Fruit fly (Drosophila melanogaster) whole organism, embryonic: ENCODE measurements around the gene CG10038.
A peak's percentile ranks its signal among the peaks of the same experiment; 100 is the strongest.

Source experiments
- Antp ChIP-seq: fragments of 200-800 bp; sonication (Bioruptor generic); optimal IDR thresholded peaks from 3 replicates; lab custom pipeline; 2016; ENCODE audit warnings: missing biosample characterization, missing genetic modification characterization
- B-H1 ChIP-seq: fragments of 200-800 bp; sonication (Bioruptor generic); IDR thresholded peaks from 3 replicates; pipeline ENCODE4 v1.3.6; 2022; ENCODE audit warnings: missing biosample characterization, missing genetic modification characterization
- Bdp1 ChIP-seq: fragments of 200-800 bp; sonication (Bioruptor generic); optimal IDR thresholded peaks from 3 replicates; lab custom pipeline; 2016; ENCODE audit warnings: missing biosample characterization, missing genetic modification characterization
- CG11504 ChIP-seq: fragments of 200-800 bp; sonication (Bioruptor generic); optimal IDR thresholded peaks from 3 replicates; lab custom pipeline; 2019; ENCODE audit warnings: missing biosample characterization, mild to moderate bottlenecking, missing genetic modification characterization, moderate library complexity
- CG14441 ChIP-seq: fragments of 200-800 bp; sonication (Bioruptor generic); IDR thresholded peaks from 2 replicates; pipeline ENCODE4 v1.3.6; 2022; ENCODE audit warnings: missing biosample characterization, missing genetic modification characterization
- CG14710 ChIP-seq: fragments of 200-800 bp; sonication (Bioruptor generic); optimal IDR thresholded peaks from 3 replicates; lab custom pipeline; 2019; ENCODE audit warnings: missing biosample characterization, mild to moderate bottlenecking, missing genetic modification characterization, moderate library complexity
- CG1647 ChIP-seq: fragments of 200-800 bp; sonication (Bioruptor generic); optimal IDR thresholded peaks from 3 replicates; lab custom pipeline; 2016; ENCODE audit warnings: missing biosample characterization, missing genetic modification characterization
- CG17361 ChIP-seq: fragments of 200-800 bp; sonication (Bioruptor generic); IDR thresholded peaks from 3 replicates; pipeline ENCODE4 v1.3.6; 2022; ENCODE audit warnings: missing biosample characterization, missing genetic modification characterization
- CG17612 ChIP-seq: fragments of 200-800 bp; sonication (Bioruptor generic); IDR thresholded peaks from 2 replicates; pipeline ENCODE4 v1.3.6; 2022; ENCODE audit warnings: missing biosample characterization, missing genetic modification characterization
- CG17829 ChIP-seq: fragments of 200-800 bp; optimal IDR thresholded peaks from 2 replicates; lab custom pipeline; 2019; ENCODE audit warnings: missing biosample characterization, mild to moderate bottlenecking, missing genetic modification characterization, moderate library complexity
- CG18262 ChIP-seq: fragments of 200-800 bp; optimal IDR thresholded peaks from 3 replicates; lab custom pipeline; 2019; ENCODE audit warnings: missing biosample characterization, mild to moderate bottlenecking, missing genetic modification characterization, moderate library complexity
- CG2129 ChIP-seq: fragments of 200-800 bp; sonication (Bioruptor generic); IDR thresholded peaks from 2 replicates; pipeline ENCODE4 v1.3.6; 2022; ENCODE audit warnings: missing biosample characterization, missing genetic modification characterization; ENCODE audit not compliant: partially characterized antibody
- CG2712 ChIP-seq: fragments of 200-800 bp; optimal IDR thresholded peaks from 3 replicates; lab custom pipeline; 2019; ENCODE audit warnings: missing biosample characterization, mild to moderate bottlenecking, missing genetic modification characterization, moderate library complexity
- CG2875 ChIP-seq: fragments of 200-800 bp; sonication (Bioruptor generic); optimal IDR thresholded peaks from 2 replicates; lab custom pipeline; 2017; ENCODE audit warnings: missing biosample characterization, mild to moderate bottlenecking, missing genetic modification characterization, missing genetic modification reagents
- CG30403 ChIP-seq: fragments of 200-800 bp; sonication (Bioruptor generic); optimal IDR thresholded peaks from 3 replicates; lab custom pipeline; 2016; ENCODE audit warnings: missing biosample characterization, missing genetic modification characterization
- CG33213 ChIP-seq: fragments of 200-800 bp; sonication (Bioruptor generic); optimal IDR thresholded peaks from 3 replicates; lab custom pipeline; 2016; ENCODE audit warnings: missing biosample characterization, missing genetic modification characterization
- CG33557 ChIP-seq: fragments of 200-800 bp; sonication (Bioruptor generic); optimal IDR thresholded peaks from 2 replicates; lab custom pipeline; 2019; ENCODE audit warnings: missing biosample characterization, mild to moderate bottlenecking, missing genetic modification characterization, moderate library complexity
- CG4424 ChIP-seq: fragments of 200-800 bp; sonication (Bioruptor generic); optimal IDR thresholded peaks from 3 replicates; lab custom pipeline; 2016; ENCODE audit warnings: missing biosample characterization, missing genetic modification characterization
- CG6689 ChIP-seq: fragments of 200-800 bp; sonication (Bioruptor generic); IDR thresholded peaks from 2 replicates; pipeline ENCODE4 v1.3.6; 2022; ENCODE audit warnings: missing biosample characterization, missing genetic modification characterization
- CG7556 ChIP-seq: fragments of 200-800 bp; sonication (Bioruptor generic); optimal IDR thresholded peaks from 2 replicates; lab custom pipeline; 2017; ENCODE audit warnings: missing biosample characterization, mild to moderate bottlenecking, missing genetic modification characterization
- CG7839 ChIP-seq: fragments of 200-800 bp; sonication (Bioruptor generic); optimal IDR thresholded peaks from 3 replicates; lab custom pipeline; 2018; ENCODE audit warnings: missing biosample characterization, mild to moderate bottlenecking, missing genetic modification characterization, moderate library complexity
- CG7963 ChIP-seq: fragments of 200-800 bp; sonication (Bioruptor generic); IDR thresholded peaks from 3 replicates; pipeline ENCODE4 v1.3.6; 2022; ENCODE audit warnings: missing biosample characterization, missing genetic modification characterization; ENCODE audit not compliant: partially characterized antibody
- CG8290 ChIP-seq, 3 experiments: fragments of 200-800 bp; sonication (Bioruptor generic); optimal IDR thresholded peaks; 2 replicates each; lab custom pipeline; 2016 to 2019; ENCODE audit warnings: missing biosample characterization in 3 of 3, missing genetic modification characterization in 3 of 3, mild to moderate bottlenecking in 2 of 3, moderate library complexity in 1 of 3
- D ChIP-seq, 2 experiments: fragments of 200-800 bp in 1 of 2; fragments of >200 bp in 1 of 2; sonication (Bioruptor generic) in 1 of 2; optimal IDR thresholded peaks; 2 replicates in 1 of 2; 3 replicates in 1 of 2; lab custom pipeline; 2017; ENCODE audit warnings: mild to moderate bottlenecking in 1 of 2, missing biosample characterization in 1 of 2, missing genetic modification characterization in 1 of 2, missing genetic modification reagents in 1 of 2
- D19A ChIP-seq: fragments of 200-800 bp; optimal IDR thresholded peaks from 3 replicates; lab custom pipeline; 2019; ENCODE audit warnings: missing biosample characterization, mild to moderate bottlenecking, missing genetic modification characterization, moderate library complexity
- Hr3 ChIP-seq: fragments of 200-800 bp; sonication (Bioruptor generic); optimal IDR thresholded peaks from 3 replicates; lab custom pipeline; 2016; ENCODE audit warnings: missing biosample characterization, missing genetic modification characterization
- Hr51 ChIP-seq, 2 experiments: fragments of 200-800 bp; sonication (Bioruptor generic); optimal IDR thresholded peaks; 2 replicates in 1 of 2; 3 replicates in 1 of 2; lab custom pipeline; 2016 to 2018; ENCODE audit warnings: missing biosample characterization in 2 of 2, missing genetic modification characterization in 2 of 2, mild to moderate bottlenecking in 1 of 2, moderate library complexity in 1 of 2
- Jarid2 ChIP-seq: fragments of 200-800 bp; sonication (Bioruptor generic); optimal IDR thresholded peaks from 3 replicates; lab custom pipeline; 2017; ENCODE audit warnings: mild to moderate bottlenecking, missing biosample characterization, missing genetic modification reagents, missing genetic modification characterization
- Myb ChIP-seq: fragments of 200-800 bp; sonication (Bioruptor generic); optimal IDR thresholded peaks from 2 replicates; lab custom pipeline; 2016; ENCODE audit warnings: missing biosample characterization, missing genetic modification characterization
- Oaz ChIP-seq: fragments of 200-800 bp; sonication (Bioruptor generic); IDR thresholded peaks from 2 replicates; pipeline ENCODE4 v1.3.6; 2022; ENCODE audit warnings: missing biosample characterization, missing genetic modification characterization
- Sox102F ChIP-seq: fragments of 200-800 bp; sonication (Bioruptor generic); optimal IDR thresholded peaks from 2 replicates; lab custom pipeline; 2018; ENCODE audit warnings: missing biosample characterization, mild to moderate bottlenecking, missing genetic modification characterization, moderate library complexity
- az2 ChIP-seq: fragments of 200-800 bp; sonication (Bioruptor generic); optimal IDR thresholded peaks from 3 replicates; lab custom pipeline; 2016; ENCODE audit warnings: missing biosample characterization, missing genetic modification characterization
- bowl ChIP-seq: fragments of 200-800 bp; sonication (Bioruptor generic); IDR thresholded peaks from 2 replicates; pipeline ENCODE4 v1.3.6; 2022; ENCODE audit warnings: missing biosample characterization, missing genetic modification characterization
- bsh ChIP-seq, 2 experiments: fragments of 200-800 bp; sonication (Bioruptor generic); optimal IDR thresholded peaks; 2 replicates each; lab custom pipeline; 2017 to 2018; ENCODE audit warnings: mild to moderate bottlenecking in 2 of 2, missing biosample characterization in 2 of 2, missing genetic modification characterization in 2 of 2, moderate library complexity in 1 of 2
- crol ChIP-seq: fragments of 200-800 bp; sonication (Bioruptor generic); IDR thresholded peaks from 2 replicates; pipeline ENCODE4 v1.3.6; 2022; ENCODE audit warnings: missing biosample characterization, missing genetic modification characterization
- dmrt11E ChIP-seq: fragments of 200-800 bp; sonication (Bioruptor generic); optimal IDR thresholded peaks from 3 replicates; lab custom pipeline; 2018; ENCODE audit warnings: missing biosample characterization, mild to moderate bottlenecking, missing genetic modification characterization, moderate library complexity
- gem ChIP-seq: fragments of 200-800 bp; sonication (Bioruptor generic); optimal IDR thresholded peaks from 2 replicates; lab custom pipeline; 2019; ENCODE audit warnings: missing biosample characterization, mild to moderate bottlenecking, missing genetic modification characterization, moderate library complexity
- grau ChIP-seq: fragments of 200-800 bp; optimal IDR thresholded peaks from 3 replicates; lab custom pipeline; 2019; ENCODE audit warnings: missing biosample characterization, mild to moderate bottlenecking, missing genetic modification characterization, moderate library complexity
- gro ChIP-seq: fragments of 200-800 bp; sonication (Bioruptor generic); optimal IDR thresholded peaks from 2 replicates; lab custom pipeline; 2016; ENCODE audit warnings: missing biosample characterization, missing genetic modification characterization
- prd ChIP-seq, 3 experiments: fragments of >200 bp in 2 of 3; fragments of 200-800 bp in 1 of 3; sonication (Bioruptor generic) in 1 of 3; optimal IDR thresholded peaks in 2 of 3; IDR thresholded peaks in 1 of 3; 2 replicates in 2 of 3; 3 replicates in 1 of 3; pipeline versions ENCODE4 v1.3.6 to Lab custom; 2017 to 2022; ENCODE audit warnings: missing biosample characterization in 1 of 3, missing genetic modification characterization in 1 of 3
- sens ChIP-seq: fragments of 200-800 bp; sonication (Bioruptor generic); peaks from one replicate; lab custom pipeline; 2016; ENCODE audit warnings: missing biosample characterization, missing genetic modification characterization
- sqz ChIP-seq: fragments of 200-800 bp; sonication (Bioruptor generic); optimal IDR thresholded peaks from 3 replicates; lab custom pipeline; 2018; ENCODE audit warnings: missing biosample characterization, mild to moderate bottlenecking, missing genetic modification characterization

CG10038 gene

dm6 chr3R:12345989-12346388 lies 4.5 kb downstream of the CG10038 start (continued):
- no peak for TF ChIP-seq D (optimal IDR thresholded peaks at IDR 0.05; lab: Kevin White, UChicago)
- TF ChIP-seq D (GFP tag; optimal IDR thresholded peaks at IDR 0.05; lab: Kevin White, UChicago) = peak; percentile 26
- TF ChIP-seq CG11504 (tag; lab: Kevin White, UChicago) = peak; percentile 58
- 0 out of 3 replicates have a peak, but pooled peaks have one; percentile 36 for TF ChIP-seq CG17361 (GFP tag; lab: Robert Waterston, UW)
- TF ChIP-seq CG17829 (tag; lab: Kevin White, UChicago) = peak; percentile 33
- no peak for TF ChIP-seq B-H1 (GFP tag; lab: Robert Waterston, UW)
- TF ChIP-seq CG1647 (GFP tag; lab: Kevin White, UChicago) = no peak
- TF ChIP-seq CG7556 = peak; percentile 14
- peak; percentile 19 for TF ChIP-seq CG14710
- peak; percentile 48; the same call in 1 of the 2 replicates for TF ChIP-seq CG6689 (GFP tag; lab: Robert Waterston, UW)
- no peak for TF ChIP-seq prd (optimal IDR thresholded peaks at IDR 0.05; lab: Kevin White, UChicago)
- peak; percentile 32; the same call in 1 of the 3 replicates for TF ChIP-seq prd (GFP tag; IDR thresholded peaks at IDR 0.05; lab: Robert Waterston, UW)
- TF ChIP-seq grau (tag; lab: Kevin White, UChicago) = peak; percentile 34
- peak; percentile 2 for TF ChIP-seq CG4424 (GFP tag; lab: Kevin White, UChicago)
- TF ChIP-seq Jarid2 = no peak
- TF ChIP-seq CG30403 = no peak
- no peak for TF ChIP-seq Myb (GFP tag; lab: Kevin White, UChicago)
- peak; percentile 37 for TF ChIP-seq Sox102F
- peak; percentile 35 for TF ChIP-seq CG7839 (tag; lab: Kevin White, UChicago)
- peak; percentile 63 for TF ChIP-seq CG2712
- peak in 1 of 2 experiments; percentile 20 for TF ChIP-seq Hr51 (GFP tag; optimal IDR thresholded peaks at IDR 0.05; lab: Kevin White, UChicago)
- TF ChIP-seq D19A (tag; lab: Kevin White, UChicago) = peak; percentile 11
- no peak for TF ChIP-seq CG33557 (GFP tag; lab: Kevin White, UChicago)
- TF ChIP-seq bsh (GFP tag; optimal IDR thresholded peaks at IDR 0.05; lab: Kevin White, UChicago) = peak in 1 of 2 experiments; percentile 31
- TF ChIP-seq sens = peak; percentile 30
- no peak for TF ChIP-seq Oaz (GFP tag; lab: Robert Waterston, UW)
- TF ChIP-seq gem (tag; lab: Kevin White, UChicago) = peak; percentile 60
- TF ChIP-seq CG18262 (tag; lab: Kevin White, UChicago) = peak; percentile 60
- TF ChIP-seq dmrt11E = peak; percentile 10
- TF ChIP-seq CG33213 = no peak

DNA sequence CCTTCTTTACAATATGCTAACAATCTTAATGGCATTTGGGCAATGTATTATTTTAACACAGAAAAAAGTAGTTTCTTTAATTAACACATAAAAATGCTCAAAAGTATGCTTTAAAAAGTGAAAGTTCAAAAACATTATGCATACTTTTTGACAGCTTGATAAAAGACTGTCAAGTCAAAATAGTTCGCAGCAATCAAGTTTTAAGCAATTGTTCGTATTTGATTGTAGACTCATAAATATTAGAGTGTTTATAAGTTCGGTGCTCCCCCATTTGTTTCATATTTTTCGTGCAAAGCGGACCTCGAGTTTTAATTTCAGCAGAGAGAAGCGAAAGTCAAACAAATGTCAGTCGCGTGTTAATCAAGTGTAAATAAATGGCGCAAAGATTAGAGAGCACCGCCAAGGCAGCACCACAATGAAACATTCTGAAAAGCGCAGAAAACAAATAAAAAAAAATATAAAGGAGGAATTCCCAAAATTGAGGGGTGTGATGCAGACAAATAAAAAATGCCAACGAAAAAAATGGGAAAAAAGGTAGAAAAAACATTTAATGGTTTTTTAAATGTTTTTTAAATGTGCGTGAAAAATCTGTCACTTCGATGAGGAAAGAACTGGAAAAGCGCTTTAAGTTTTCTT lies 5.4 kb downstream of the CG10038 start:
- TF ChIP-seq CG17612 (GFP tag; lab: Robert Waterston, UW) (peak; percentile 89), crol (GFP tag; lab: Robert Waterston, UW) (no peak), CG8290 (GFP tag; optimal IDR thresholded peaks at IDR 0.05; lab: Kevin White, UChicago) (peak; percentile 94), CG8290 (tag; optimal IDR thresholded peaks at IDR 0.05; lab: Kevin White, UChicago) (peak in 1 of 2 experiments; percentile 81), Antp (GFP tag; lab: Kevin White, UChicago) (no peak), Hr3 (no peak), D19A (tag; lab: Kevin White, UChicago) (peak; percentile 68), CG7963 (no peak), bowl (no peak), CG2875 (GFP tag; lab: Kevin White, UChicago) (no peak), CG2129 (GFP tag; lab: Robert Waterston, UW) (no peak), sqz (peak; percentile 12), dmrt11E (no peak), gro (no peak), az2 (GFP tag; lab: Kevin White, UChicago) (no peak), gem (tag; lab: Kevin White, UChicago) (peak; percentile 17), Bdp1 (GFP tag; lab: Kevin White, UChicago) (no peak), CG14441 (GFP tag; lab: Robert Waterston, UW) (no peak)
